Worm (Caenorhabditis elegans) whole organism, L2 larva: ENCODE measurements around the gene nlf-1.
A peak's percentile ranks its signal among the peaks of the same experiment; 100 is the strongest.

ENCODE experiments used
- C34F6.9 ChIP-seq: fragments of 150-350 bp; optimal IDR thresholded peaks from 2 replicates; lab custom pipeline; 2014; ENCODE audit warnings: missing biosample characterization, missing genetic modification characterization
- F13H6.1 ChIP-seq: sonication (generic microtip); optimal IDR thresholded peaks from 2 replicates; lab custom pipeline; 2016; ENCODE audit warnings: missing genetic modification characterization, missing compliant biosample characterization
- R02D3.7 ChIP-seq: fragments of 150-350 bp; optimal IDR thresholded peaks from 2 replicates; lab custom pipeline; 2014; ENCODE audit warnings: missing biosample characterization, missing genetic modification characterization
- Y55F3AM.14 ChIP-seq: fragments of 200-800 bp; sonication (Bioruptor generic); optimal IDR thresholded peaks from 2 replicates; lab custom pipeline; 2018; ENCODE audit warnings: mild to moderate bottlenecking, missing genetic modification characterization, missing compliant biosample characterization
- ZK546.5 ChIP-seq: sonication (generic microtip); optimal IDR thresholded peaks from 2 replicates; lab custom pipeline; 2017; ENCODE audit warnings: missing biosample characterization, missing genetic modification characterization
- alr-1 ChIP-seq: fragments of 150-350 bp; optimal IDR thresholded peaks from 2 replicates; lab custom pipeline; 2014; ENCODE audit warnings: missing biosample characterization, missing genetic modification characterization
- ama-1 ChIP-seq: fragments of 150-350 bp; optimal IDR thresholded peaks from 2 replicates; lab custom pipeline; 2018; ENCODE audit warnings: inconsistent platforms
- ceh-16 ChIP-seq: fragments of 150-350 bp; optimal IDR thresholded peaks from 2 replicates; lab custom pipeline; 2014; ENCODE audit warnings: missing biosample characterization, missing genetic modification characterization
- ceh-82 ChIP-seq: fragments of 150-350 bp; optimal IDR thresholded peaks from 2 replicates; lab custom pipeline; 2014; ENCODE audit warnings: missing biosample characterization, missing genetic modification characterization
- crh-2 ChIP-seq: sonication (generic microtip); optimal IDR thresholded peaks from 2 replicates; lab custom pipeline; 2017; ENCODE audit warnings: missing biosample characterization, missing genetic modification characterization
- dmd-4 ChIP-seq: sonication (generic microtip); optimal IDR thresholded peaks from 2 replicates; lab custom pipeline; 2017; ENCODE audit warnings: missing biosample characterization, missing genetic modification characterization
- egl-27 ChIP-seq: sonication (generic microtip); optimal IDR thresholded peaks from 3 replicates; lab custom pipeline; 2017; ENCODE audit warnings: missing biosample characterization, missing genetic modification reagents, missing genetic modification characterization
- elt-1 ChIP-seq: fragments of 150-350 bp; optimal IDR thresholded peaks from 2 replicates; lab custom pipeline; 2014; ENCODE audit warnings: missing biosample characterization, missing genetic modification characterization
- elt-3 ChIP-seq: sonication (generic microtip); optimal IDR thresholded peaks from 2 replicates; lab custom pipeline; 2017; ENCODE audit warnings: missing biosample characterization, missing genetic modification characterization
- fos-1 ChIP-seq: fragments of 150-350 bp; optimal IDR thresholded peaks from 2 replicates; lab custom pipeline; 2014; ENCODE audit warnings: missing biosample characterization, missing genetic modification characterization
- gmeb-1 ChIP-seq: fragments of 150-350 bp; optimal IDR thresholded peaks from 2 replicates; lab custom pipeline; 2014; ENCODE audit warnings: missing biosample characterization, missing genetic modification characterization
- lin-11 ChIP-seq: fragments of 150-350 bp; sonication (generic microtip); optimal IDR thresholded peaks from 2 replicates; lab custom pipeline; 2014; ENCODE audit warnings: missing biosample characterization, missing genetic modification characterization, inconsistent platforms, mixed read lengths
- lin-13 ChIP-seq: fragments of 150-350 bp; optimal IDR thresholded peaks from 2 replicates; lab custom pipeline; 2014; ENCODE audit warnings: missing biosample characterization, missing genetic modification reagents, missing genetic modification characterization
- lin-39 ChIP-seq: fragments of 150-350 bp; optimal IDR thresholded peaks from 2 replicates; lab custom pipeline; 2014; ENCODE audit warnings: missing biosample characterization, missing genetic modification reagents, missing genetic modification characterization
- lsy-2 ChIP-seq, 2 experiments: fragments of 150-350 bp in 1 of 2; sonication (generic microtip) in 1 of 2; optimal IDR thresholded peaks; 2 replicates each; lab custom pipeline; 2014 to 2017; ENCODE audit warnings: missing biosample characterization in 2 of 2, missing genetic modification characterization in 2 of 2
- mab-5 ChIP-seq: fragments of 150-350 bp; optimal IDR thresholded peaks from 2 replicates; lab custom pipeline; 2014; ENCODE audit warnings: missing biosample characterization, missing genetic modification characterization
- mbf-1 ChIP-seq: sonication (generic microtip); optimal IDR thresholded peaks from 2 replicates; lab custom pipeline; 2017; ENCODE audit warnings: missing biosample characterization, missing genetic modification characterization
- mdl-1 ChIP-seq, 2 experiments: fragments of 150-350 bp in 1 of 2; sonication (generic microtip) in 1 of 2; optimal IDR thresholded peaks; 2 replicates each; lab custom pipeline; 2017; ENCODE audit warnings: missing biosample characterization in 2 of 2, missing genetic modification characterization in 2 of 2
- nhr-10 ChIP-seq: sonication (generic microtip); optimal IDR thresholded peaks from 2 replicates; lab custom pipeline; 2017; ENCODE audit warnings: missing biosample characterization, missing genetic modification characterization
- nhr-11 ChIP-seq: fragments of 150-350 bp; optimal IDR thresholded peaks from 2 replicates; lab custom pipeline; 2014; ENCODE audit warnings: missing biosample characterization, missing genetic modification characterization
- nhr-12 ChIP-seq: fragments of 150-350 bp; optimal IDR thresholded peaks from 2 replicates; lab custom pipeline; 2014; ENCODE audit warnings: missing biosample characterization, missing genetic modification characterization
- nhr-129 ChIP-seq: fragments of 150-350 bp; optimal IDR thresholded peaks from 2 replicates; lab custom pipeline; 2014; ENCODE audit warnings: missing biosample characterization, missing genetic modification characterization
- nhr-23 ChIP-seq: fragments of 150-350 bp; optimal IDR thresholded peaks from 2 replicates; lab custom pipeline; 2014; ENCODE audit warnings: missing biosample characterization, missing genetic modification reagents, missing genetic modification characterization
- nhr-237 ChIP-seq: fragments of 150-350 bp; optimal IDR thresholded peaks from 2 replicates; lab custom pipeline; 2014; ENCODE audit warnings: missing biosample characterization, missing genetic modification characterization
- nhr-25 ChIP-seq: fragments of 150-350 bp; sonication (generic microtip); optimal IDR thresholded peaks from 3 replicates; lab custom pipeline; 2014; ENCODE audit warnings: missing biosample characterization, missing genetic modification characterization
- nhr-77 ChIP-seq: fragments of 150-350 bp; optimal IDR thresholded peaks from 2 replicates; lab custom pipeline; 2014; ENCODE audit warnings: missing biosample characterization, missing genetic modification characterization
- peb-1 ChIP-seq: fragments of 150-350 bp; optimal IDR thresholded peaks from 2 replicates; lab custom pipeline; 2014; ENCODE audit warnings: missing biosample characterization, missing genetic modification characterization
- sem-4 ChIP-seq: fragments of 150-350 bp; optimal IDR thresholded peaks from 2 replicates; lab custom pipeline; 2014; ENCODE audit warnings: missing biosample characterization, missing genetic modification reagents, missing genetic modification characterization
- skn-1 ChIP-seq: sonication (generic microtip); optimal IDR thresholded peaks from 2 replicates; lab custom pipeline; 2017; ENCODE audit warnings: missing biosample characterization, missing genetic modification characterization
- sma-3 ChIP-seq: sonication (generic microtip); optimal IDR thresholded peaks from 2 replicates; lab custom pipeline; 2016; ENCODE audit warnings: missing genetic modification reagents, missing genetic modification characterization, missing compliant biosample characterization
- sma-9 ChIP-seq, 2 experiments: fragments of 150-350 bp in 1 of 2; sonication (generic microtip) in 1 of 2; optimal IDR thresholded peaks; 2 replicates each; lab custom pipeline; 2014 to 2016; ENCODE audit warnings: missing genetic modification characterization in 2 of 2, mild to moderate bottlenecking in 1 of 2, missing biosample characterization in 1 of 2, missing compliant biosample characterization in 1 of 2, missing genetic modification reagents in 1 of 2, moderate library complexity in 1 of 2
- unc-39 ChIP-seq: fragments of 150-350 bp; optimal IDR thresholded peaks from 2 replicates; lab custom pipeline; 2014; ENCODE audit warnings: missing biosample characterization, missing genetic modification characterization
- unc-55 ChIP-seq: fragments of 150-350 bp; sonication (generic microtip); optimal IDR thresholded peaks from 3 replicates; lab custom pipeline; 2014; ENCODE audit warnings: missing biosample characterization, missing genetic modification reagents, missing genetic modification characterization
- unc-62 ChIP-seq: fragments of 150-350 bp; optimal IDR thresholded peaks from 2 replicates; lab custom pipeline; 2014; ENCODE audit warnings: missing biosample characterization, missing genetic modification reagents, missing genetic modification characterization
- zag-1 ChIP-seq: fragments of 150-350 bp; optimal IDR thresholded peaks from 2 replicates; lab custom pipeline; 2014; ENCODE audit warnings: missing biosample characterization, missing genetic modification characterization
- ztf-11 ChIP-seq: sonication (generic microtip); optimal IDR thresholded peaks from 2 replicates; lab custom pipeline; 2017; ENCODE audit warnings: missing biosample characterization, missing genetic modification characterization
- ztf-4 ChIP-seq: fragments of 150-350 bp; optimal IDR thresholded peaks from 2 replicates; lab custom pipeline; 2014; ENCODE audit warnings: missing biosample characterization, missing genetic modification characterization

Gene nlf-1

DNA sequence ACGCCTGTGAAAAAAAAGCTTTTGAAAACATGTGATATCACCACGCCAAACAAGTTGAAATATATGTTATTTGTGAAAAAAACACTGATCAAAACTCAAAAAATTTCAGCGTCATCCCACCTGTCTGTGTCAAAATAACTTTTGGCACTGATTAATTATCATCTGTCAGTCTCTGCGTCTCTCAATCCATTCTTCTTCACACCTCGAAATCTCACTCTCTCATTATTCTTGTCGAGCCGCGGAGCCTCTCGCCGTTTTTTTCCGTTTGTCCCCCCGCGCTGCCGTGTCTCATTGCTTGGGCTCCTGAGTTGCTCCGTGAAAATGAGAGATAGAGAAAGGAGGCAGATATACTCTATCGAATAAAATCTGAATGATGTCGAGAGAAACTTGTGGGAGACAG, 33.7 kb upstream of the nlf-1 start (continued):
- TF ChIP-seq nhr-12 (tag; lab: Kevin White, UChicago) (no peak), sma-9 (GFP tag; optimal IDR thresholded peaks at IDR 0.05; lab: Kevin White, UChicago) (peak; percentile 45), sma-9 (tag; optimal IDR thresholded peaks at IDR 0.05; lab: Kevin White, UChicago) (no peak), lin-13 (GFP tag; lab: Kevin White, UChicago) (no peak), F13H6.1 (tag; lab: Kevin White, UChicago) (peak; percentile 69), ztf-11 (tag; lab: Kevin White, UChicago) (no peak), nhr-23 (tag; lab: Kevin White, UChicago) (no peak), ztf-4 (tag; lab: Kevin White, UChicago) (no peak), R02D3.7 (tag; lab: Kevin White, UChicago) (no peak), mdl-1 (tag; optimal IDR thresholded peaks at IDR 0.05; lab: Kevin White, UChicago) (no peak), lin-11 (tag; lab: Kevin White, UChicago) (peak; percentile 12), crh-2 (tag; lab: Kevin White, UChicago) (no peak), fos-1 (no peak), elt-3 (tag; lab: Kevin White, UChicago) (no peak), ZK546.5 (tag; lab: Kevin White, UChicago) (no peak), sma-3 (no peak), nhr-77 (tag; lab: Kevin White, UChicago) (no peak), elt-1 (tag; lab: Kevin White, UChicago) (no peak), peb-1 (tag; lab: Kevin White, UChicago) (no peak), ama-1 (no peak)

DNA sequence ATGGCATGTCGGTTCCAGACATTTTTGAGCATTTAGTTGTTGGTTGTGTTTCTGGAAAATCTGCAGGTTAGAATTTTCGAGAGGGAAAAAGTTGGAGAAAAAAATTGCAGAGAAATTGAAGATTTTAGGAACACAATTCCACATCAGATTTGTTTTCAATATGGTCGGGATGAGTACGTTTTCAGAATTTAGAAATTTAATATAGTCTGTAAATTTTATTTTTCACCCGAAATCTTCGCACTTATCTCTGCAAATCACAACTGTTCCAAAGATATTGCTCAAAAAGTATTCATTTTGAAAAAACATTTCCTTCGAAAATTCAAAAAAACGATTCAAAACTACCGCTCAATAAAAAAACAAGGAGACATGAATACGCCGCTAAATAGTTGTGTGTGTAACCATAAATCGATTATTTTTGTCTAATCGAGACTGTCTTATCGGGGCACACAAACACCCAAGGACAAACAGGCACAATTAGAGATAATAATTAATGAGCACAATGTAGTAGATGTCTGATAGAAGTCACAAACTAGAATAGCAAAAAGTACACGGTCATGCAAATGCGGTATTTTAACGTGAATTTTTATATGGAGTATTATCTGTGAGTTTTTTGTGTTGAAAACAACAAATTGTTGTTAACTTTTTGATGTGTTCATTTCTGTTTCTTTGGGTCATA, 28.9 kb upstream of the nlf-1 start, which contains the start of gene vpat-1:
Gene vpat-1 (minus strand): TSS at position 51 of the 676 bp plus-strand sequence.
- TF ChIP-seq lsy-2 (tag; optimal IDR thresholded peaks at IDR 0.05; lab: Kevin White, UChicago) (no peak), fos-1 (peak; percentile 63), crh-2 (tag; lab: Kevin White, UChicago) (peak; percentile 45)

- TF ChIP-seq nhr-129 (tag; lab: Kevin White, UChicago) (peak; percentile 93), ama-1 (no peak)
Observed at ce11 chrX:1044327-1044726, 27.0 kb upstream of the nlf-1 start.

DNA sequence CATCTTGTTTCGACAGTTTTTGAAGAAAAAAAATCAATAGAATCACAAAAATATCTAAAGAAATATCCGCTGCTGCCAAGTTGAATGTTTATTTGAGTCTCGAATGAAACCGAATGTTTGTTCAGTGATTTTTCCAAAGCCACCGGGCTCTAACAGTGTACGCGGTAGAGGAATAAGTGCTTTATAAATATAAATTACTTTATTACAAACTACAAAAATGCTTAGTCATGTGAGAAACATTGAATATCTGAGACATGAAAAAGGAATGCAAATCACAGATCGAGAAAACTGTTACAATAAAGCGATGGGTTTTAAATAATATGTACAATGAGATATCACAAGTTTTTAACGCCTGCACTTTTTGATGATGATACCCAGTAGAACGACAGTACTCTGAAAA, 21.0 kb upstream of the nlf-1 start, which contains the start of gene F55A4.7:
Gene F55A4.7 (minus strand): TSS at position 101 of the 400 bp plus-strand sequence.
- TF ChIP-seq ama-1: no peak
- TF ChIP-seq mbf-1 (tag; lab: Kevin White, UChicago): no peak

DNA sequence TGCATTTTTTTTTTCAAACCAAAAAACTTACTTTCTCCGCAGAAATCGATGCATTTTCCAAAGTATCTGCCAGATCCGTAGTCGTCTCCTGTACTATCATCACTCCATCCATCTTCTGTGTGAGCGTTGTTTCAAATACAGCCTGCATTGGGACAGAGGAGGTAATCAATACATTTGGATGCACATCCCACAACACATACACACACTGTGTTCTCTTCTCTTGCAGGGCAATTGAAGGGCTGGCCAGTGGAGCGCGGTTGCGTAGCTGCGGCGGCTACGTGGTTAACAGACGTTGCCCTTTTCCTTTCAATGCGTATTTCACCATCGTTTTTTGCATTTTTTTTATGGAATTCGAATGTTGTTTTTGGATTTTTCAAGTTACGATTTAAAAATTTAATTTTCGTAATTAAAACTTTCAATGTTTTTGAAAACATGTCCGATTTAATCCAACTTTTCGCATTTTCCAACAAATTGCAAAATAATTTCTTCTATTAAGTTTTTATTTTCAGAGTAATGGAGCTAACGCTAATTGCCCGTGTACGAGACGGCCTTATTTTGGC, 17.8 kb upstream of the nlf-1 start, which contains the start of the genes stau-1 and sec-22:
Gene stau-1 (minus strand): TSS at position 248 of the 560 bp plus-strand sequence.
Gene sec-22 (plus strand): TSS at position 510 of the 560 bp plus-strand sequence.
- TF ChIP-seq nhr-12 (tag; lab: Kevin White, UChicago) (no peak), crh-2 (tag; lab: Kevin White, UChicago) (peak; percentile 76), nhr-10 (no peak), ceh-16 (no peak), sem-4 (no peak), unc-39 (no peak), elt-3 (tag; lab: Kevin White, UChicago) (no peak), egl-27 (tag; lab: Kevin White, UChicago) (no peak), dmd-4 (tag; lab: Kevin White, UChicago) (no peak), R02D3.7 (tag; lab: Kevin White, UChicago) (no peak), skn-1 (tag; lab: Kevin White, UChicago) (no peak), zag-1 (tag; lab: Kevin White, UChicago) (peak; percentile 0), elt-1 (tag; lab: Kevin White, UChicago) (no peak), nhr-237 (no peak), gmeb-1 (tag; lab: Kevin White, UChicago) (no peak), sma-3 (no peak), peb-1 (tag; lab: Kevin White, UChicago) (no peak), ztf-11 (tag; lab: Kevin White, UChicago) (no peak), unc-62 (no peak), lin-39 (tag; lab: Kevin White, UChicago) (no peak), sma-9 (GFP tag; optimal IDR thresholded peaks at IDR 0.05; lab: Kevin White, UChicago) (no peak), sma-9 (tag; optimal IDR thresholded peaks at IDR 0.05; lab: Kevin White, UChicago) (no peak), lsy-2 (tag; optimal IDR thresholded peaks at IDR 0.05; lab: Kevin White, UChicago) (peak in 1 of 2 experiments; percentile 45), ceh-82 (no peak), nhr-77 (tag; lab: Kevin White, UChicago) (no peak), nhr-11 (no peak), nhr-129 (tag; lab: Kevin White, UChicago) (peak; percentile 62), nhr-25 (tag; lab: Kevin White, UChicago) (no peak), mab-5 (tag; lab: Kevin White, UChicago) (no peak), alr-1 (tag; lab: Kevin White, UChicago) (no peak), C34F6.9 (peak; percentile 49), nhr-23 (tag; lab: Kevin White, UChicago) (no peak), unc-55 (GFP tag; lab: Kevin White, UChicago) (peak; percentile 36), Y55F3AM.14 (GFP tag; lab: Kevin White, UChicago) (no peak), ztf-4 (tag; lab: Kevin White, UChicago) (no peak)
